Worm (Caenorhabditis elegans) whole organism, L3 larva: ENCODE measurements around the gene nlp-81.

Source experiments
- R02D3.7 ChIP-seq: fragments of 150-350 bp; optimal IDR thresholded peaks from 2 replicates; lab custom pipeline; 2014; ENCODE audit warnings: missing biosample characterization, missing genetic modification characterization
- ZK546.5 ChIP-seq: sonication (generic microtip); optimal IDR thresholded peaks from 2 replicates; lab custom pipeline; 2017; ENCODE audit warnings: missing biosample characterization, missing genetic modification characterization
- ceh-16 ChIP-seq: sonication (generic microtip); optimal IDR thresholded peaks from 2 replicates; lab custom pipeline; 2017; ENCODE audit warnings: missing biosample characterization, missing genetic modification characterization
- ceh-28 ChIP-seq: fragments of 150-350 bp; optimal IDR thresholded peaks from 2 replicates; lab custom pipeline; 2014; ENCODE audit warnings: missing biosample characterization, missing genetic modification reagents, missing genetic modification characterization
- ceh-82 ChIP-seq: fragments of 150-350 bp; optimal IDR thresholded peaks from 2 replicates; lab custom pipeline; 2014; ENCODE audit warnings: missing biosample characterization, missing genetic modification characterization
- ceh-9 ChIP-seq: sonication (generic microtip); optimal IDR thresholded peaks from 2 replicates; lab custom pipeline; 2018; ENCODE audit warnings: missing biosample characterization, missing genetic modification characterization
- egl-27 ChIP-seq: sonication (generic microtip); optimal IDR thresholded peaks from 4 replicates; lab custom pipeline; 2017; ENCODE audit warnings: missing biosample characterization, missing genetic modification reagents, missing genetic modification characterization
- egl-5 ChIP-seq: fragments of 150-350 bp; optimal IDR thresholded peaks from 2 replicates; lab custom pipeline; 2017; ENCODE audit warnings: missing biosample characterization, missing genetic modification reagents, missing genetic modification characterization, inconsistent platforms
- elt-1 ChIP-seq: fragments of 150-350 bp; optimal IDR thresholded peaks from 2 replicates; lab custom pipeline; 2014; ENCODE audit warnings: missing biosample characterization, missing genetic modification characterization
- elt-2 ChIP-seq: sonication (generic microtip); optimal IDR thresholded peaks from 2 replicates; lab custom pipeline; 2016; ENCODE audit warnings: missing genetic modification reagents, mild to moderate bottlenecking, missing genetic modification characterization, missing compliant biosample characterization
- eor-1 ChIP-seq, 2 experiments: fragments of 150-350 bp; optimal IDR thresholded peaks; 2 replicates each; lab custom pipeline; 2014 to 2018; ENCODE audit warnings: missing biosample characterization in 2 of 2, missing genetic modification characterization in 2 of 2
- fkh-10 ChIP-seq: sonication (generic microtip); optimal IDR thresholded peaks from 2 replicates; lab custom pipeline; 2017; ENCODE audit warnings: missing biosample characterization, missing genetic modification reagents, missing genetic modification characterization
- fkh-2 ChIP-seq: fragments of 150-350 bp; optimal IDR thresholded peaks from 2 replicates; lab custom pipeline; 2014; ENCODE audit warnings: missing biosample characterization, missing genetic modification reagents, missing genetic modification characterization
- fos-1 ChIP-seq: fragments of 150-350 bp; optimal IDR thresholded peaks from 2 replicates; lab custom pipeline; 2014; ENCODE audit warnings: missing biosample characterization, missing genetic modification characterization
- hmg-11 ChIP-seq: sonication (generic microtip); optimal IDR thresholded peaks from 2 replicates; lab custom pipeline; 2016; ENCODE audit warnings: missing genetic modification characterization, missing compliant biosample characterization
- jun-1 ChIP-seq: fragments of 150-350 bp; optimal IDR thresholded peaks from 2 replicates; lab custom pipeline; 2014; ENCODE audit warnings: missing biosample characterization, missing genetic modification reagents, missing genetic modification characterization
- lin-15B ChIP-seq: fragments of 150-350 bp; optimal IDR thresholded peaks from 2 replicates; lab custom pipeline; 2014; ENCODE audit warnings: missing biosample characterization, missing genetic modification characterization
- lin-39 ChIP-seq: fragments of 150-350 bp; optimal IDR thresholded peaks from 2 replicates; lab custom pipeline; 2018; ENCODE audit warnings: missing biosample characterization, missing genetic modification reagents, missing genetic modification characterization
- lsy-12 ChIP-seq: sonication (generic microtip); optimal IDR thresholded peaks from 2 replicates; lab custom pipeline; 2016; ENCODE audit warnings: mild to moderate bottlenecking, missing genetic modification characterization, missing compliant biosample characterization
- mdl-1 ChIP-seq: fragments of 150-350 bp; optimal IDR thresholded peaks from 2 replicates; lab custom pipeline; 2014; ENCODE audit warnings: missing biosample characterization, missing genetic modification characterization
- mml-1 ChIP-seq: fragments of 150-350 bp; sonication (generic microtip); optimal IDR thresholded peaks from 3 replicates; lab custom pipeline; 2014; ENCODE audit warnings: missing biosample characterization, missing genetic modification characterization
- nfya-1 ChIP-seq: sonication (generic microtip); optimal IDR thresholded peaks from 2 replicates; lab custom pipeline; 2017; ENCODE audit warnings: missing genetic modification characterization, mild to moderate bottlenecking, missing compliant biosample characterization, antibody characterized with exemption, moderate library complexity; ENCODE audit not compliant: insufficient read depth
- nhr-11 ChIP-seq: fragments of 150-350 bp; optimal IDR thresholded peaks from 2 replicates; lab custom pipeline; 2014; ENCODE audit warnings: missing biosample characterization, missing genetic modification characterization
- nhr-12 ChIP-seq: fragments of 150-350 bp; optimal IDR thresholded peaks from 2 replicates; lab custom pipeline; 2014; ENCODE audit warnings: missing biosample characterization, missing genetic modification characterization
- nhr-23 ChIP-seq: fragments of 150-350 bp; optimal IDR thresholded peaks from 2 replicates; lab custom pipeline; 2014; ENCODE audit warnings: missing biosample characterization, missing genetic modification reagents, missing genetic modification characterization
- nhr-237 ChIP-seq: fragments of 150-350 bp; optimal IDR thresholded peaks from 2 replicates; lab custom pipeline; 2014; ENCODE audit warnings: missing biosample characterization, missing genetic modification characterization
- nhr-28 ChIP-seq: fragments of 150-350 bp; optimal IDR thresholded peaks from 2 replicates; lab custom pipeline; 2014; ENCODE audit warnings: missing biosample characterization, missing genetic modification characterization
- nhr-43 ChIP-seq: sonication (generic microtip); optimal IDR thresholded peaks from 2 replicates; lab custom pipeline; 2016; ENCODE audit warnings: mild to moderate bottlenecking, missing genetic modification characterization, missing compliant biosample characterization; ENCODE audit not compliant: poor library complexity, severe bottlenecking
- nhr-67 ChIP-seq: fragments of 150-350 bp; optimal IDR thresholded peaks from 2 replicates; lab custom pipeline; 2014; ENCODE audit warnings: missing biosample characterization, missing genetic modification characterization
- nhr-76 ChIP-seq: fragments of 150-350 bp; sonication (generic microtip); optimal IDR thresholded peaks from 5 replicates; lab custom pipeline; 2014; ENCODE audit warnings: missing biosample characterization, missing genetic modification characterization
- nhr-77 ChIP-seq: fragments of 150-350 bp; optimal IDR thresholded peaks from 2 replicates; lab custom pipeline; 2014; ENCODE audit warnings: missing biosample characterization, missing genetic modification characterization
- pha-4 ChIP-seq: fragments of 150-350 bp; optimal IDR thresholded peaks from 2 replicates; lab custom pipeline; 2014; ENCODE audit warnings: missing biosample characterization, missing genetic modification reagents, missing genetic modification characterization
- pqm-1 ChIP-seq: fragments of 150-350 bp; optimal IDR thresholded peaks from 2 replicates; lab custom pipeline; 2017; ENCODE audit warnings: missing biosample characterization, missing genetic modification characterization, inconsistent platforms
- sea-2 ChIP-seq: fragments of 150-350 bp; sonication (generic microtip); optimal IDR thresholded peaks from 4 replicates; lab custom pipeline; 2014; ENCODE audit warnings: missing biosample characterization, missing genetic modification reagents, missing genetic modification characterization
- skn-1 ChIP-seq: fragments of 150-350 bp; optimal IDR thresholded peaks from 2 replicates; lab custom pipeline; 2014; ENCODE audit warnings: missing biosample characterization, missing genetic modification characterization
- snpc-4 ChIP-seq: fragments of 150-350 bp; optimal IDR thresholded peaks from 2 replicates; lab custom pipeline; 2014; ENCODE audit warnings: missing biosample characterization, missing genetic modification characterization
- tbx-2 ChIP-seq: sonication (generic microtip); optimal IDR thresholded peaks from 2 replicates; lab custom pipeline; 2016; ENCODE audit warnings: mild to moderate bottlenecking, missing genetic modification characterization, missing compliant biosample characterization
- unc-39 ChIP-seq: sonication (generic microtip); optimal IDR thresholded peaks from 4 replicates; lab custom pipeline; 2017; ENCODE audit warnings: missing biosample characterization, missing genetic modification characterization
- zag-1 ChIP-seq: fragments of 150-350 bp; optimal IDR thresholded peaks from 2 replicates; lab custom pipeline; 2014; ENCODE audit warnings: missing biosample characterization, missing genetic modification characterization
- ztf-11 ChIP-seq: fragments of 150-350 bp; optimal IDR thresholded peaks from 2 replicates; lab custom pipeline; 2014; ENCODE audit warnings: missing biosample characterization, missing genetic modification characterization
- ztf-4 ChIP-seq: fragments of 150-350 bp; optimal IDR thresholded peaks from 2 replicates; lab custom pipeline; 2014; ENCODE audit warnings: missing biosample characterization, missing genetic modification characterization

nlp-81 gene

ce11 chrIV:3158175-3158574 lies 17.7 kb downstream of the nlp-81 start:
- no peak for TF ChIP-seq nhr-43
- TF ChIP-seq nhr-23: no peak
- no peak for TF ChIP-seq nhr-12 (tag; lab: Kevin White, UChicago)
- no peak for TF ChIP-seq fkh-10
- TF ChIP-seq mdl-1: no peak
- TF ChIP-seq fos-1 (tag; lab: Kevin White, UChicago): no peak
- TF ChIP-seq fkh-2: no peak
- TF ChIP-seq nhr-76: no peak
- TF ChIP-seq lsy-12 (tag; lab: Kevin White, UChicago): no peak
- TF ChIP-seq ztf-11 (tag; lab: Kevin White, UChicago): no peak
- no peak for TF ChIP-seq nhr-67 (tag; lab: Kevin White, UChicago)
- peak; percentile 66 for TF ChIP-seq pha-4 (tag; lab: Kevin White, UChicago)
- no peak for TF ChIP-seq lin-15B (tag; lab: Kevin White, UChicago)
- peak; percentile 99 for TF ChIP-seq elt-2
- no peak for TF ChIP-seq tbx-2
- TF ChIP-seq sea-2: no peak
- no peak for TF ChIP-seq nhr-237 (tag; lab: Kevin White, UChicago)
- no peak for TF ChIP-seq snpc-4
- no peak for TF ChIP-seq nhr-77
- no peak for TF ChIP-seq elt-1 (tag; lab: Kevin White, UChicago)
- TF ChIP-seq egl-27 (tag; lab: Kevin White, UChicago): no peak
- TF ChIP-seq eor-1 (tag; optimal IDR thresholded peaks at IDR 0.05; lab: Kevin White, UChicago): no peak
- TF ChIP-seq jun-1: peak; percentile 81
- no peak for TF ChIP-seq ztf-4 (tag; lab: Kevin White, UChicago)
- no peak for TF ChIP-seq unc-39 (tag; lab: Kevin White, UChicago)
- no peak for TF ChIP-seq zag-1 (tag; lab: Kevin White, UChicago)
- peak; percentile 100 for TF ChIP-seq pqm-1 (tag; lab: Kevin White, UChicago)
- TF ChIP-seq nhr-28: no peak

ce11 chrIV:3151061-3151460 lies 24.9 kb downstream of the nlp-81 start, which contains the start of gene T23E1.1:
Gene T23E1.1, plus strand, starts transcription at chrIV:3151361.
- TF ChIP-seq nhr-23: no peak
- no peak for TF ChIP-seq lin-15B (tag; lab: Kevin White, UChicago)
- TF ChIP-seq unc-39 (tag; lab: Kevin White, UChicago): no peak
- TF ChIP-seq pha-4 (tag; lab: Kevin White, UChicago): no peak
- no peak for TF ChIP-seq ztf-4 (tag; lab: Kevin White, UChicago)
- no peak for TF ChIP-seq mdl-1
- no peak for TF ChIP-seq fkh-10
- no peak for TF ChIP-seq fkh-2
- no peak for TF ChIP-seq R02D3.7
- no peak for TF ChIP-seq lsy-12 (tag; lab: Kevin White, UChicago)

- no peak for TF ChIP-seq lsy-12 (tag; lab: Kevin White, UChicago)
- no peak for TF ChIP-seq ceh-9 (tag; lab: Kevin White, UChicago)
- TF ChIP-seq ZK546.5 (tag; lab: Kevin White, UChicago): no peak
- no peak for TF ChIP-seq snpc-4
- no peak for TF ChIP-seq nhr-23
- TF ChIP-seq ceh-82 (tag; lab: Kevin White, UChicago): no peak
- no peak for TF ChIP-seq nhr-237 (tag; lab: Kevin White, UChicago)
- TF ChIP-seq sea-2: no peak
- no peak for TF ChIP-seq ztf-4 (tag; lab: Kevin White, UChicago)
- no peak for TF ChIP-seq tbx-2
- TF ChIP-seq mml-1: no peak
Observed at ce11 chrIV:3145587-3145986, 30.3 kb downstream of the nlp-81 start, which contains the start of gene T23E1.3. Gene T23E1.3, plus strand, starts transcription at chrIV:3145887.

- TF ChIP-seq pha-4 (tag; lab: Kevin White, UChicago) (peak; percentile 43), egl-27 (tag; lab: Kevin White, UChicago) (no peak)
Observed at ce11 chrIV:3136493-3136892, 39.4 kb downstream of the nlp-81 start.

ce11 chrIV:3135000-3135399 lies 40.9 kb downstream of the nlp-81 start:
- no peak for TF ChIP-seq nhr-77
- no peak for TF ChIP-seq egl-27 (tag; lab: Kevin White, UChicago)
- no peak for TF ChIP-seq pqm-1 (tag; lab: Kevin White, UChicago)
- TF ChIP-seq fkh-2: no peak
- no peak for TF ChIP-seq lin-15B (tag; lab: Kevin White, UChicago)
- TF ChIP-seq mml-1: no peak
- no peak for TF ChIP-seq R02D3.7
- TF ChIP-seq ceh-16 (tag; lab: Kevin White, UChicago): no peak
- TF ChIP-seq elt-1 (tag; lab: Kevin White, UChicago): no peak
- no peak for TF ChIP-seq nhr-237 (tag; lab: Kevin White, UChicago)
- peak; percentile 50 for TF ChIP-seq hmg-11
- peak; percentile 37 for TF ChIP-seq fkh-10
- TF ChIP-seq snpc-4: no peak
- TF ChIP-seq mdl-1: peak; percentile 22
- peak; percentile 71 for TF ChIP-seq nfya-1 (tag; lab: Kevin White, UChicago)
- no peak for TF ChIP-seq nhr-12 (tag; lab: Kevin White, UChicago)
- no peak for TF ChIP-seq elt-2
- TF ChIP-seq egl-5 (tag; lab: Kevin White, UChicago): peak; percentile 88
- TF ChIP-seq skn-1 (tag; lab: Kevin White, UChicago): peak; percentile 11
- TF ChIP-seq ztf-11 (tag; lab: Kevin White, UChicago): no peak
- peak; percentile 51 for TF ChIP-seq nhr-11
- no peak for TF ChIP-seq tbx-2
- no peak for TF ChIP-seq nhr-28
- no peak for TF ChIP-seq sea-2
- TF ChIP-seq ceh-28 (tag; lab: Kevin White, UChicago): no peak
- TF ChIP-seq ceh-82 (tag; lab: Kevin White, UChicago): no peak
- TF ChIP-seq lin-39: peak; percentile 88
- no peak for TF ChIP-seq ztf-4 (tag; lab: Kevin White, UChicago)
